Fruit fly (Drosophila melanogaster): Measurements from ENCODE around the gene CG10650.

CG10650 gene

DNA sequence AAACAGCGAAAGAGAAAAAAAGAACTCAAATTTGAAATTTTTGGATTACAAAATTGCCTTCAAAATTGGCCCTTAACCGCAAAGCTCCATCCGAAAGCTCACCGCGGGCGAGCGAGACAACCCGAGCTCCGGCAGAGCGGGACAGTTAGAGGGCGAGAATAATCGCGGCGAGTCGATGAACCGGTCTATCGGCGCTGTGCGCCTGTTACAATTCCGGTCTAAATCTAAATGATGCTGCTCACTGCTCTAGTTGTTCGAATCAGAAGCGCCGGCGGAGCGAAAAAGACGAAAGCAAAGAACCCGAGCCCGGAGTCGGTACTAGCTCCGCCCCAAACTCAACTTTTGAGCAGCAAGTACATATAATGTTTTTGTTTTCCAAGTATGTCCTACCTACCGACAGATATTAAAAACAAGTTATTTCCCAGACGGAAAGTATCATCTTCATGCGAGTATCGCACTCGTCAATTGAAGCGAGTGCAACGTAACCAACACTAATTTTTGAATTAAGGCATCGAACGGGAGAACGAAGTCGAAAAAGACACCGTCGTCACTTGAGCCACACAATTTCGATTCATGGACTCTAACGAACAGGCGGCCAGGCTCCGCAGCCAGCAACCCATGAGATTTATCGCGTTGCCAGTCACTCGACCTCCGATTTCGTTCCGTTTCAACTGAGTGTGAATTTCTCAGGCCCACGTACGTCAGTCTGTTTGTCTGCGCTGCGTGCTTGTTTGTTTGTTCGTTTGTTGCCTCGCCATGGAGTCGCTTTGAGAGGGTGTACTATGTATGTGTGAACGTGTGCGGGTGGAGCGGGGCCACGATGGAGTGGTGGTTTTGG lies 51.3 kb downstream of the CG10650 start (continued):
- TF ChIP-seq CG8944 (GFP tag; optimal IDR thresholded peaks at IDR 0.05) (no peak), trem (tag; optimal IDR thresholded peaks at IDR 0.05) (no peak), CG4328 (GFP tag; optimal IDR thresholded peaks at IDR 0.05) (peak; percentile 8), gfzf (GFP tag; optimal IDR thresholded peaks at IDR 0.05) (peak; percentile 44), CG1602 (GFP tag; optimal IDR thresholded peaks at IDR 0.05) (no peak), Usf (GFP tag; optimal IDR thresholded peaks at IDR 0.05) (no peak), CG4617 (GFP tag; optimal IDR thresholded peaks at IDR 0.05; ENCODE audit: borderline replicate concordance) (no peak), CG15073 (GFP tag; optimal IDR thresholded peaks at IDR 0.05) (no peak), CG8388 (GFP tag; optimal IDR thresholded peaks at IDR 0.05) (no peak), Eip74EF (GFP tag; optimal IDR thresholded peaks at IDR 0.05) (peak in 1 of 2 experiments; percentile 10), vnd (GFP tag; IDR thresholded peaks at IDR 0.05; ENCODE audit: partially characterized antibody) (no peak), mirr (GFP tag; optimal IDR thresholded peaks at IDR 0.05) (peak; percentile 34), CG2199 (GFP tag; IDR thresholded peaks at IDR 0.05) (no peak), CG11696 (GFP tag; IDR thresholded peaks at IDR 0.05) (no peak), abd-A (tag; optimal IDR thresholded peaks at IDR 0.05) (peak; percentile 99), CG11695 (GFP tag; IDR thresholded peaks at IDR 0.05) (no peak), CG1647 (GFP tag; optimal IDR thresholded peaks at IDR 0.05) (no peak), danr (GFP tag; IDR thresholded peaks at IDR 0.05) (no peak), Drgx (GFP tag; IDR thresholded peaks at IDR 0.05) (no peak), seq (GFP tag; IDR thresholded peaks at IDR 0.05) (no peak), usp (GFP tag; optimal IDR thresholded peaks at IDR 0.05) (no peak), CG13123 (GFP tag; optimal IDR thresholded peaks at IDR 0.05) (no peak), scrt (GFP tag; optimal IDR thresholded peaks at IDR 0.05) (no peak), Dfd (GFP tag; optimal IDR thresholded peaks at IDR 0.05) (no peak), CG1832 (GFP tag; optimal IDR thresholded peaks at IDR 0.05) (peak; percentile 98), zf30C (GFP tag; optimal IDR thresholded peaks at IDR 0.05) (no peak), crp (GFP tag; optimal IDR thresholded peaks at IDR 0.05) (no peak), CG8281 (tag; optimal IDR thresholded peaks at IDR 0.05) (no peak), slou (GFP tag; optimal IDR thresholded peaks at IDR 0.05) (no peak), ase (GFP tag; IDR thresholded peaks at IDR 0.05) (no peak), pho (GFP tag; optimal IDR thresholded peaks at IDR 0.05) (no peak), Optix (GFP tag; IDR thresholded peaks at IDR 0.05) (no peak), CG9727 (GFP tag; optimal IDR thresholded peaks at IDR 0.05) (no peak), Hmx (GFP tag; optimal IDR thresholded peaks at IDR 0.05) (no peak), CG10654 (GFP tag; optimal IDR thresholded peaks at IDR 0.05) (no peak), zfh1 (GFP tag; IDR thresholded peaks at IDR 0.05) (no peak), Hr78 (GFP tag; optimal IDR thresholded peaks at IDR 0.05) (peak in 1 of 2 experiments; percentile 85), CoRest (tag; optimal IDR thresholded peaks at IDR 0.05) (peak; percentile 52), CG14441 (GFP tag; IDR thresholded peaks at IDR 0.05) (no peak), gsb-n (tag; optimal IDR thresholded peaks at IDR 0.05) (peak; percentile 74), gsb (GFP tag; IDR thresholded peaks at IDR 0.05) (no peak), ftz-f1 (GFP tag; optimal IDR thresholded peaks at IDR 0.05) (peak; percentile 95), org-1 (GFP tag; optimal IDR thresholded peaks at IDR 0.05) (no peak), CG15479 (GFP tag; optimal IDR thresholded peaks at IDR 0.05) (no peak), BEAF-32 (GFP tag; optimal IDR thresholded peaks at IDR 0.05) (peak; percentile 70), CG11723 (GFP tag; optimal IDR thresholded peaks at IDR 0.05) (no peak), CG17328 (GFP tag; IDR thresholded peaks at IDR 0.05) (no peak), jumu (GFP tag; optimal IDR thresholded peaks at IDR 0.05) (no peak), Ssrp (tag; optimal IDR thresholded peaks at IDR 0.05) (no peak)

Measured in whole organism, embryonic.